Worm (Caenorhabditis elegans) whole organism, late embryonic: ENCODE measurements around the gene Y38C1AA.6.

Source experiments
- C38D4.7 ChIP-seq: fragments of 200-800 bp; sonication (Bioruptor generic); optimal IDR thresholded peaks from 2 replicates; lab custom pipeline; 2018; ENCODE audit warnings: mild to moderate bottlenecking, missing genetic modification characterization, moderate library complexity, missing compliant biosample characterization
- ceh-19 ChIP-seq: fragments of 200-800 bp; sonication (Bioruptor generic); optimal IDR thresholded peaks from 2 replicates; lab custom pipeline; 2018; ENCODE audit warnings: mild to moderate bottlenecking, missing genetic modification characterization, missing compliant biosample characterization
- ceh-22 ChIP-seq: sonication (generic microtip); optimal IDR thresholded peaks from 2 replicates; lab custom pipeline; 2017; ENCODE audit warnings: missing biosample characterization, missing genetic modification characterization
- ceh-31 ChIP-seq: sonication (generic microtip); optimal IDR thresholded peaks from 2 replicates; lab custom pipeline; 2016; ENCODE audit warnings: missing genetic modification characterization, missing compliant biosample characterization
- ceh-45 ChIP-seq: fragments of 200-800 bp; sonication (Bioruptor generic); IDR thresholded peaks from 2 replicates; pipeline ENCODE4 v1.3.6; 2022; ENCODE audit warnings: missing genetic modification reagents, missing genetic modification characterization, missing compliant biosample characterization
- dmd-4 ChIP-seq: sonication (generic microtip); optimal IDR thresholded peaks from 2 replicates; lab custom pipeline; 2016; ENCODE audit warnings: borderline replicate concordance, missing genetic modification characterization, missing compliant biosample characterization
- dve-1 ChIP-seq: sonication (generic microtip); optimal IDR thresholded peaks from 2 replicates; lab custom pipeline; 2017; ENCODE audit warnings: antibody characterized with exemption, mild to moderate bottlenecking, missing genetic modification characterization, missing compliant biosample characterization
- elt-2 ChIP-seq: sonication (generic microtip); optimal IDR thresholded peaks from 2 replicates; lab custom pipeline; 2016; ENCODE audit warnings: missing genetic modification reagents, missing genetic modification characterization, missing compliant biosample characterization
- ets-4 ChIP-seq: sonication (generic microtip); optimal IDR thresholded peaks from 2 replicates; lab custom pipeline; 2016; ENCODE audit warnings: missing genetic modification characterization, missing compliant biosample characterization
- eyg-1 ChIP-seq: sonication (generic microtip); optimal IDR thresholded peaks from 2 replicates; lab custom pipeline; 2016; ENCODE audit warnings: missing genotype, missing genetic modification characterization, missing compliant biosample characterization
- fax-1 ChIP-seq: sonication (generic microtip); optimal IDR thresholded peaks from 2 replicates; lab custom pipeline; 2016; ENCODE audit warnings: missing genotype, missing genetic modification characterization, missing compliant biosample characterization
- fkh-10 ChIP-seq: fragments of 150-350 bp; optimal IDR thresholded peaks from 2 replicates; lab custom pipeline; 2014; ENCODE audit warnings: missing biosample characterization, missing genetic modification reagents, missing genetic modification characterization
- fkh-6 ChIP-seq: sonication (generic microtip); optimal IDR thresholded peaks from 2 replicates; lab custom pipeline; 2016; ENCODE audit warnings: missing genetic modification characterization, missing compliant biosample characterization
- hlh-13 ChIP-seq: fragments of 200-800 bp; sonication (Bioruptor generic); optimal IDR thresholded peaks from 2 replicates; lab custom pipeline; 2018; ENCODE audit warnings: mild to moderate bottlenecking, missing genetic modification characterization, missing compliant biosample characterization
- hlh-15 ChIP-seq: sonication (generic microtip); optimal IDR thresholded peaks from 2 replicates; lab custom pipeline; 2016; ENCODE audit warnings: missing genetic modification characterization, missing compliant biosample characterization
- mec-3 ChIP-seq: sonication (generic microtip); optimal IDR thresholded peaks from 2 replicates; lab custom pipeline; 2016; ENCODE audit warnings: borderline replicate concordance, missing genetic modification characterization, missing compliant biosample characterization
- nfya-1 ChIP-seq: sonication (generic microtip); optimal IDR thresholded peaks from 2 replicates; lab custom pipeline; 2017; ENCODE audit warnings: missing genetic modification characterization, mild to moderate bottlenecking, missing compliant biosample characterization, antibody characterized with exemption, moderate library complexity
- nhr-11 ChIP-seq: fragments of 150-350 bp; optimal IDR thresholded peaks from 2 replicates; lab custom pipeline; 2014; ENCODE audit warnings: missing biosample characterization, missing genetic modification characterization
- nhr-232 ChIP-seq: sonication (generic microtip); optimal IDR thresholded peaks from 2 replicates; lab custom pipeline; 2016; ENCODE audit warnings: missing genetic modification characterization, missing compliant biosample characterization
- odd-2 ChIP-seq: sonication (generic microtip); optimal IDR thresholded peaks from 2 replicates; lab custom pipeline; 2017; ENCODE audit warnings: antibody characterized with exemption, mild to moderate bottlenecking, missing genetic modification characterization, missing compliant biosample characterization
- pat-9 ChIP-seq: fragments of 200-800 bp; sonication (Bioruptor generic); optimal IDR thresholded peaks from 2 replicates; lab custom pipeline; 2018; ENCODE audit warnings: mild to moderate bottlenecking, missing genetic modification characterization, moderate library complexity, missing compliant biosample characterization
- pha-4 ChIP-seq: fragments of 150-350 bp; optimal IDR thresholded peaks from 2 replicates; lab custom pipeline; 2018; ENCODE audit warnings: missing biosample characterization, missing genetic modification reagents, missing genetic modification characterization
- pros-1 ChIP-seq: fragments of 150-350 bp; optimal IDR thresholded peaks from 2 replicates; lab custom pipeline; 2014; ENCODE audit warnings: missing biosample characterization, missing genetic modification reagents, missing genetic modification characterization
- ref-2 ChIP-seq: sonication (generic microtip); optimal IDR thresholded peaks from 2 replicates; lab custom pipeline; 2016; ENCODE audit warnings: missing genetic modification characterization, missing compliant biosample characterization
- sdc-2 ChIP-seq: sonication (generic microtip); optimal IDR thresholded peaks from 2 replicates; lab custom pipeline; 2016; ENCODE audit warnings: missing genotype, missing genetic modification characterization, missing compliant biosample characterization
- sox-2 ChIP-seq: fragments of 200-800 bp; sonication (Bioruptor generic); IDR thresholded peaks from 2 replicates; pipeline ENCODE4 v1.3.6; 2022; ENCODE audit warnings: missing genetic modification reagents, missing genetic modification characterization, missing compliant biosample characterization
- sox-4 ChIP-seq: sonication (generic microtip); optimal IDR thresholded peaks from 2 replicates; lab custom pipeline; 2017; ENCODE audit warnings: mild to moderate bottlenecking, missing genetic modification characterization, inconsistent platforms, missing compliant biosample characterization
- tbx-2 ChIP-seq: sonication (generic microtip); optimal IDR thresholded peaks from 2 replicates; lab custom pipeline; 2016; ENCODE audit warnings: missing genetic modification characterization, missing compliant biosample characterization
- tbx-7 ChIP-seq: sonication (generic microtip); optimal IDR thresholded peaks from 2 replicates; lab custom pipeline; 2016; ENCODE audit warnings: missing genotype, missing genetic modification characterization, missing compliant biosample characterization
- unc-55 ChIP-seq: sonication (generic microtip); optimal IDR thresholded peaks from 2 replicates; lab custom pipeline; 2017; ENCODE audit warnings: missing biosample characterization, missing genetic modification reagents, missing genetic modification characterization
- unc-86 ChIP-seq: sonication (generic microtip); optimal IDR thresholded peaks from 2 replicates; lab custom pipeline; 2016; ENCODE audit warnings: missing genetic modification characterization, missing compliant biosample characterization

Y38C1AA.6 gene

ce11 chrIV:171036-171435, 8.4 kb downstream of the Y38C1AA.6 start:
- TF ChIP-seq hlh-13 (GFP tag; lab: Kevin White, UChicago) (no peak), nhr-232 (tag; lab: Kevin White, UChicago) (no peak)

ce11 chrIV:172990-173389, 10.4 kb downstream of the Y38C1AA.6 start:
- peak; percentile 66 for TF ChIP-seq sox-2 (GFP tag; lab: Robert Waterston, UW)
- TF ChIP-seq sox-4 (tag; lab: Kevin White, UChicago) = no peak
- peak; percentile 9 for TF ChIP-seq eyg-1 (tag; lab: Kevin White, UChicago)
- TF ChIP-seq fkh-6 (tag; lab: Kevin White, UChicago) = no peak
- TF ChIP-seq nhr-232 (tag; lab: Kevin White, UChicago) = no peak
- TF ChIP-seq ref-2 (tag; lab: Kevin White, UChicago) = peak; percentile 27
- TF ChIP-seq tbx-2 (tag; lab: Kevin White, UChicago) = peak; percentile 9
- no peak for TF ChIP-seq C38D4.7 (GFP tag; lab: Kevin White, UChicago)

ce11 chrIV:174115-174514, 11.5 kb downstream of the Y38C1AA.6 start:
- no peak for TF ChIP-seq ceh-31 (tag; lab: Kevin White, UChicago)
- peak; percentile 9 for TF ChIP-seq ref-2 (tag; lab: Kevin White, UChicago)
- TF ChIP-seq tbx-2 (tag; lab: Kevin White, UChicago) = peak; percentile 25
- TF ChIP-seq elt-2 (tag; lab: Kevin White, UChicago) = peak; percentile 62
- TF ChIP-seq ceh-45 (GFP tag; lab: Robert Waterston, UW) = no peak

- TF ChIP-seq tbx-2 (tag; lab: Kevin White, UChicago) (peak; percentile 44), sox-2 (GFP tag; lab: Robert Waterston, UW) (peak; percentile 53), unc-55 (GFP tag; lab: Kevin White, UChicago) (peak; percentile 29), ceh-31 (tag; lab: Kevin White, UChicago) (peak; percentile 71), mec-3 (no peak), nhr-11 (tag; lab: Kevin White, UChicago) (no peak), pat-9 (tag; lab: Kevin White, UChicago) (no peak), sdc-2 (tag; lab: Kevin White, UChicago) (no peak), tbx-7 (no peak), dmd-4 (tag; lab: Kevin White, UChicago) (no peak), fax-1 (tag; lab: Kevin White, UChicago) (no peak), ceh-19 (peak; percentile 11), pros-1 (no peak)
Observed at ce11 chrIV:175698-176097, 13.1 kb downstream of the Y38C1AA.6 start.

ce11 chrIV:177487-177886, 14.9 kb downstream of the Y38C1AA.6 start:
- TF ChIP-seq dve-1 (tag; lab: Kevin White, UChicago) (no peak), ceh-31 (tag; lab: Kevin White, UChicago) (peak; percentile 29)

ce11 chrIV:178696-179095, 16.1 kb downstream of the Y38C1AA.6 start, which contains the start of gene tcl-2:
tcl-2 (plus strand) TSS chrIV:179083.
- TF ChIP-seq unc-55 (GFP tag; lab: Kevin White, UChicago) (peak; percentile 18), nfya-1 (tag; lab: Kevin White, UChicago) (no peak)

ce11 chrIV:179700-180099, 17.1 kb downstream of the Y38C1AA.6 start:
- no peak for TF ChIP-seq nfya-1 (tag; lab: Kevin White, UChicago)
- TF ChIP-seq ets-4 (tag; lab: Kevin White, UChicago) = no peak
- no peak for TF ChIP-seq eyg-1 (tag; lab: Kevin White, UChicago)
- no peak for TF ChIP-seq pha-4
- TF ChIP-seq unc-86 (tag; lab: Kevin White, UChicago) = no peak
- no peak for TF ChIP-seq ref-2 (tag; lab: Kevin White, UChicago)
- TF ChIP-seq ceh-22 = no peak
- no peak for TF ChIP-seq fax-1 (tag; lab: Kevin White, UChicago)
- TF ChIP-seq hlh-15 = no peak
- TF ChIP-seq fkh-10 = no peak
- TF ChIP-seq odd-2 (tag; lab: Kevin White, UChicago) = no peak
